Worm (Caenorhabditis elegans) whole organism, L4/young adult: ENCODE results near the gene gcna-1.

Source experiments
- W03F9.2 ChIP-seq: fragments of 150-350 bp; optimal IDR thresholded peaks from 2 replicates; lab custom pipeline; 2014; ENCODE audit warnings: missing biosample characterization, missing genetic modification characterization
- dao-5 ChIP-seq: sonication (generic microtip); optimal IDR thresholded peaks from 2 replicates; lab custom pipeline; 2016; ENCODE audit warnings: missing genotype, missing genetic modification characterization, moderate library complexity, missing compliant biosample characterization
- him-1 ChIP-seq: sonication (generic microtip); optimal IDR thresholded peaks from 2 replicates; lab custom pipeline; 2016; ENCODE audit warnings: missing genotype, missing genetic modification reagents, missing genetic modification characterization, missing compliant biosample characterization

- TF ChIP-seq W03F9.2 (tag; lab: Kevin White, UChicago): no peak
- no peak for TF ChIP-seq him-1 (tag; lab: Kevin White, UChicago)
- no peak for TF ChIP-seq dao-5 (tag; lab: Kevin White, UChicago)
Observed at ce11 chrIII:5981407-5981806, 27.5 kb downstream of the gcna-1 start.
